Worm (Caenorhabditis elegans): ENCODE data around the gene T16G12.6.
A peak's percentile ranks its signal among the peaks of the same experiment; 100 is the strongest.

The T16G12.6 gene

DNA sequence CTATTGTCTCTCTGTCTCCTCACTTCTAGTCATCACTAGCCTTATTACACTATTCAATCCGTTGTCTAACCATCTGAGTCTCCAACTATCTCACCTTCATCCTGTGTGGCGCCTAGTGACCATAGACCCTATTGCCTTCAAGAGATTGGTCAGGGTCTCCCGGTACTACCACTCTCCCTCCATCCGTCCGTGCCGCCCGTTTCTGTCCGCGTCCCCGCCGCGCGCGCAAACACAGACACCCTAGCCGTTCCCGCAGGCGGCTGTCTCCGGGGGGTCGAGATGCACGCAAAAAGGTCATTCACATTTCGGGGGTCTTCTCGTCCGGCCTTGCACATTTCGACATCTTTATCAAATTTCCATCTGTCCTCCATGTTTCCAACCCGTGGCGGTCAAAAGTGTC lies 25.2 kb downstream of the T16G12.6 start (continued):
- TF ChIP-seq pha-4 (tag; optimal IDR thresholded peaks at IDR 0.05): no peak
- TF ChIP-seq ref-2 (tag; optimal IDR thresholded peaks at IDR 0.05): peak; percentile 73
- TF ChIP-seq ceh-34 (tag; optimal IDR thresholded peaks at IDR 0.05): peak; percentile 57
- no peak for TF ChIP-seq odd-2 (tag; optimal IDR thresholded peaks at IDR 0.05)
- peak; percentile 26 for TF ChIP-seq pros-1 (tag; optimal IDR thresholded peaks at IDR 0.05)
- TF ChIP-seq nfya-1 (tag; optimal IDR thresholded peaks at IDR 0.05): peak; percentile 77
- no peak for TF ChIP-seq tbx-7 (tag; optimal IDR thresholded peaks at IDR 0.05)
- TF ChIP-seq ceh-31 (tag; optimal IDR thresholded peaks at IDR 0.05): peak; percentile 66
- no peak for TF ChIP-seq K09A11.1 (tag; optimal IDR thresholded peaks at IDR 0.05; ENCODE audit: insufficient read depth)
- peak; percentile 53 for TF ChIP-seq T23F11.4 (GFP tag; optimal IDR thresholded peaks at IDR 0.05)
- TF ChIP-seq fax-1 (tag; optimal IDR thresholded peaks at IDR 0.05): no peak
- TF ChIP-seq C08G9.2 (tag; optimal IDR thresholded peaks at IDR 0.05): peak; percentile 54
- no peak for TF ChIP-seq npax-4 (tag; optimal IDR thresholded peaks at IDR 0.05)
- TF ChIP-seq ttx-3 (tag; optimal IDR thresholded peaks at IDR 0.05): no peak
- no peak for TF ChIP-seq hlh-30 (tag; optimal IDR thresholded peaks at IDR 0.05; ENCODE audit: insufficient read depth)
- TF ChIP-seq elt-4 (tag; optimal IDR thresholded peaks at IDR 0.05): no peak
- TF ChIP-seq ceh-22 (tag; optimal IDR thresholded peaks at IDR 0.05): peak; percentile 41
- TF ChIP-seq mec-3 (tag; optimal IDR thresholded peaks at IDR 0.05; ENCODE audit: borderline replicate concordance): peak; percentile 2
- peak; percentile 15 for TF ChIP-seq nhr-232 (tag; optimal IDR thresholded peaks at IDR 0.05)
- TF ChIP-seq unc-42 (tag; optimal IDR thresholded peaks at IDR 0.05): no peak
- TF ChIP-seq sdc-2 (tag; optimal IDR thresholded peaks at IDR 0.05): peak; percentile 40
- peak; percentile 25 for TF ChIP-seq madf-2 (tag; optimal IDR thresholded peaks at IDR 0.05)
- TF ChIP-seq ceh-24 (tag; optimal IDR thresholded peaks at IDR 0.05): no peak
- TF ChIP-seq tbx-2 (tag; optimal IDR thresholded peaks at IDR 0.05): peak; percentile 60

DNA sequence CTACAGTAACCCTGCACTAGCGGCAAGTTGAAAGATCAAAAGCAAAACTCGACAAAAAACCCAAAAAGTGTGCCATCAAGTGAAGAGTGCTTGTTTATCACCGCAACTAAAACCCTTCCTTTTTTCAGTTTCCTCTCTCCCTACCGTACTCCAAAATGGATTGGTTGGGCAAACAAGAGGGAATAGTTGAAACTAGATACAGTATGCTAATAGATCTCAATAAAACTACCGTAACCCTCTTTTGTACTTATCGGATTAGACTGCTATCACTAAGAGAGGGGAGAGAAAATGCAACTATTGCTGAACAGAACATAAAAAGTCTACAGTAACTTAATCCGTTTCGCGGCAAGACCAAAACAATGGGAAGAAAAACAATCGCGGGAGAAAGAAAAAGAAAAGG lies 26.0 kb downstream of the T16G12.6 start:
- no peak for TF ChIP-seq rnt-1 (tag; optimal IDR thresholded peaks at IDR 0.05)

DNA sequence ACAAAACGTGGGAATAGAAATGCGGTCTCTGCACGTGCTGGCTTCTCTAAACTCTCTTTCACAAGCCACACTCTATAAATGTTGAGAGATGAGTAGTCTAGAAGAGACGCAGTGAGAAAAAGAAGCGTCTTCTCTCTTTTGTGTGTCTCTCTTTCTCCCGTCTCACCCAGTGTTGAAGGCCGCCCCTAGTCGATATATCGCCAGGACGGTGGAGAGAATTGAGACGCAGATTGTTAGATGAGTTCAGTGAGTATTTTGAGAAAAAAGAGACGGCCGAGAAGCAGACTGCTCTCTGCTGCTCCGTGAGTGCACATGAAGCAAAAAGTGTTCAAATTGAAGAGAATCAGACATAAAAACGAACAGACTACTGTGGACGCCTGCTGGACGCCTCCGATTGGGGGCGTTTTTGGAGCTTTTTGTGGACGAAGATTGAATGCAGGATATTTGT lies 27.2 kb downstream of the T16G12.6 start:
- TF ChIP-seq tbx-2 (tag; optimal IDR thresholded peaks at IDR 0.05) (peak; percentile 84), sdc-2 (tag; optimal IDR thresholded peaks at IDR 0.05) (peak; percentile 46), K02D7.2 (tag; optimal IDR thresholded peaks at IDR 0.05) (no peak), ceh-19 (GFP tag; optimal IDR thresholded peaks at IDR 0.05) (peak; percentile 26), nfya-1 (tag; optimal IDR thresholded peaks at IDR 0.05) (peak; percentile 98), ceh-31 (tag; optimal IDR thresholded peaks at IDR 0.05) (peak; percentile 92), hlh-8 (tag; optimal IDR thresholded peaks at IDR 0.05) (peak; percentile 38), syd-9 (tag; optimal IDR thresholded peaks at IDR 0.05) (no peak), Y22D7AL.16 (tag; optimal IDR thresholded peaks at IDR 0.05) (no peak), ceh-48 (tag; optimal IDR thresholded peaks at IDR 0.05) (peak; percentile 80), hlh-15 (tag; optimal IDR thresholded peaks at IDR 0.05) (no peak), ztf-16 (tag; optimal IDR thresholded peaks at IDR 0.05) (peak; percentile 18), unc-3 (GFP tag; conservative IDR thresholded peaks at IDR 0.05) (no peak), unc-3 (tag; optimal IDR thresholded peaks at IDR 0.05) (no peak), lim-6 (tag; optimal IDR thresholded peaks at IDR 0.05) (no peak), ceh-45 (GFP tag; IDR thresholded peaks at IDR 0.05) (no peak), C08G9.2 (tag; optimal IDR thresholded peaks at IDR 0.05) (peak; percentile 53), dve-1 (tag; optimal IDR thresholded peaks at IDR 0.05) (peak; percentile 63), F13H6.1 (tag; optimal IDR thresholded peaks at IDR 0.05) (peak; percentile 44), ceh-18 (tag; optimal IDR thresholded peaks at IDR 0.05) (peak; percentile 78), pha-2 (tag; optimal IDR thresholded peaks at IDR 0.05) (no peak), ets-4 (tag; optimal IDR thresholded peaks at IDR 0.05) (peak; percentile 71), hlh-6 (tag; optimal IDR thresholded peaks at IDR 0.05) (no peak), ceh-2 (tag; optimal IDR thresholded peaks at IDR 0.05) (peak; percentile 78), rnt-1 (tag; optimal IDR thresholded peaks at IDR 0.05) (peak; percentile 63), ref-2 (tag; optimal IDR thresholded peaks at IDR 0.05) (peak; percentile 85), unc-55 (GFP tag; optimal IDR thresholded peaks at IDR 0.05) (peak; percentile 93), tbx-7 (tag; optimal IDR thresholded peaks at IDR 0.05) (no peak), pax-1 (tag; optimal IDR thresholded peaks at IDR 0.05) (peak; percentile 25), elt-4 (tag; optimal IDR thresholded peaks at IDR 0.05) (no peak), dmd-4 (tag; optimal IDR thresholded peaks at IDR 0.05; ENCODE audit: borderline replicate concordance) (no peak), pha-4 (tag; optimal IDR thresholded peaks at IDR 0.05) (no peak), fax-1 (tag; optimal IDR thresholded peaks at IDR 0.05) (no peak), unc-42 (tag; optimal IDR thresholded peaks at IDR 0.05) (peak; percentile 64), C38D4.7 (GFP tag; optimal IDR thresholded peaks at IDR 0.05) (no peak), pros-1 (tag; optimal IDR thresholded peaks at IDR 0.05) (peak; percentile 67)

Measured in whole organism, late embryonic.